Fruit fly (Drosophila melanogaster): ENCODE results near the gene ATPsyndelta.
A peak's percentile ranks its signal among the peaks of the same experiment; 100 is the strongest.

The ATPsyndelta gene

DNA sequence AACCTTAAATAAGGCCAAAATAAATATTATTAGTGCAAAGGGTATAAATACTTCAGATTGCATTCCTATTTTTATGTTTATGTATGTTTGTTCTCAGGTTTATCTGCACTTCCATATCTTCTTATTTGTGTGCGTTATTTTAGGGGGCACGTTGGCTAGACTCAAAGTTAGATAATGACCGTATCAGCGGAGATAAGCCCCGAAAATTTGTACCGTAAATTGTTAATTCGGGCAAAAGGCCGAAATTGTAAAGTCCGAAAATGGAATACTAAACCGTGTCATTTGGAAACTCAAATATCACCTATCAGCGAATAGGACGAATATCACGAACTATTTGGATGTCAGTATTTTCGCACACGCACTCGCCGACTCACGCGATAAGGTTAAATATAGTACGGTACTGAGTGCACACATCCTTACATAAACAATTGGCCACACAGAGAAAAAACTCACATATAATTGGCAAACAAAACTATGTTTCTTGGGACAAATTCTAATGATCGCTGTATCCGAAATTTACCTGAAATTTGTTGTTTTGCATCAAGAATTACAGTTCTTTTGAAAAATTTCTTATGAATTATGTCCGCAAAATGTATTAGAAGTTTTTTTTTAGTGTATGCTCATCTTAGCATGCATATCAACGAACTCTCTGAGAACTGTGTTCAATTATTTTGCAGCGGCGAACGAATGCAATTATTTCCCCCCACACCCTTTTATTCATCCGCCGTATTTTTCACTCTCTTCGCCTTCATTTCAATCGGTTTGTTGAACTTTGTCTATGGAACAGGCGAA is 50.6 kb downstream of the ATPsyndelta start, which contains the start of gene Hk (continued):
- TF ChIP-seq eyg (GFP tag; optimal IDR thresholded peaks at IDR 0.05) (peak; percentile 21), CG17612 (GFP tag; IDR thresholded peaks at IDR 0.05) (no peak), CG12299 (tag; optimal IDR thresholded peaks at IDR 0.05) (peak; percentile 3), CG2202 (tag; optimal IDR thresholded peaks at IDR 0.05) (no peak), lbe (GFP tag; optimal IDR thresholded peaks at IDR 0.05) (no peak), gem (tag; optimal IDR thresholded peaks at IDR 0.05) (peak; percentile 67), Drgx (GFP tag; IDR thresholded peaks at IDR 0.05) (peak; percentile 94), HHEX (GFP tag; optimal IDR thresholded peaks at IDR 0.05) (peak; percentile 16), Med (GFP tag) (peak; percentile 95), btn (GFP tag; optimal IDR thresholded peaks at IDR 0.05) (no peak), Fer1 (GFP tag; optimal IDR thresholded peaks at IDR 0.05) (peak; percentile 54), gce (GFP tag; IDR thresholded peaks at IDR 0.05) (no peak), dpn (GFP tag; optimal IDR thresholded peaks at IDR 0.05) (peak; percentile 15 to 50), ham (GFP tag; IDR thresholded peaks at IDR 0.05) (no peak), CG18599 (GFP tag; optimal IDR thresholded peaks at IDR 0.05) (peak; percentile 77), BtbVII (GFP tag; optimal IDR thresholded peaks at IDR 0.05) (peak; percentile 12), CG9817 (tag; optimal IDR thresholded peaks at IDR 0.05) (peak; percentile 46), Hr3 (GFP tag; optimal IDR thresholded peaks at IDR 0.05) (peak; percentile 11), NfI (GFP tag; optimal IDR thresholded peaks at IDR 0.05) (peak; percentile 25), CG3847 (GFP tag; IDR thresholded peaks at IDR 0.05) (0 out of 2 replicates have a peak, but pooled peaks have one; percentile 18), Bteb2 (GFP tag; optimal IDR thresholded peaks at IDR 0.05) (peak; percentile 25), schlank (tag; optimal IDR thresholded peaks at IDR 0.05) (peak; percentile 56), fru (optimal IDR thresholded peaks at IDR 0.05) (no peak), Atf6 (GFP tag; IDR thresholded peaks at IDR 0.05) (peak; percentile 13; the same call in 1 of the 2 replicates), CG8290 (GFP tag; optimal IDR thresholded peaks at IDR 0.05) (no peak), CG8290 (tag; optimal IDR thresholded peaks at IDR 0.05) (peak in 1 of 2 experiments; percentile 22), ken (GFP tag; IDR thresholded peaks at IDR 0.05) (no peak), emc (GFP tag; optimal IDR thresholded peaks at IDR 0.05) (peak; percentile 17), gsb-n (tag; optimal IDR thresholded peaks at IDR 0.05) (no peak), wdn (GFP tag; IDR thresholded peaks at IDR 0.05) (0 out of 2 replicates have a peak, but pooled peaks have one; percentile 24), Hr51 (GFP tag; optimal IDR thresholded peaks at IDR 0.05) (peak in 1 of 2 experiments; percentile 49), Gug (GFP tag; IDR thresholded peaks at IDR 0.05) (0 out of 4 replicates have a peak, but pooled peaks have one; percentile 5), CG3281 (GFP tag; optimal IDR thresholded peaks at IDR 0.05) (peak; percentile 59), CG10565 (GFP tag; optimal IDR thresholded peaks at IDR 0.05) (no peak), HmgZ (tag; optimal IDR thresholded peaks at IDR 0.05) (no peak), CG7963 (GFP tag; IDR thresholded peaks at IDR 0.05; ENCODE audit: partially characterized antibody) (no peak), GATAe (GFP tag; conservative IDR thresholded peaks at IDR 0.05) (0 out of 2 replicates have a peak, but pooled peaks have one; percentile 37), CG6689 (GFP tag; IDR thresholded peaks at IDR 0.05) (0 out of 2 replicates have a peak, but pooled peaks have one; percentile 20), HLH54F (GFP tag; optimal IDR thresholded peaks at IDR 0.05) (peak; percentile 43), exex (tag; optimal IDR thresholded peaks at IDR 0.05) (peak; percentile 51), dysf (GFP tag; IDR thresholded peaks at IDR 0.05) (peak; percentile 45; the same call in 1 of the 3 replicates), CG34422 (GFP tag; IDR thresholded peaks at IDR 0.05) (no peak), Oli (tag; optimal IDR thresholded peaks at IDR 0.05) (peak; percentile 46), Rfx (GFP tag; IDR thresholded peaks at IDR 0.05) (peak; percentile 57), CG5953 (GFP tag; IDR thresholded peaks at IDR 0.05) (no peak), fd64A (GFP tag; optimal IDR thresholded peaks at IDR 0.05) (no peak), Sin3A (optimal IDR thresholded peaks at IDR 0.05) (no peak), danr (GFP tag; IDR thresholded peaks at IDR 0.05) (no peak), tll (GFP tag; optimal IDR thresholded peaks at IDR 0.05) (no peak), bab2 (GFP tag; optimal IDR thresholded peaks at IDR 0.05) (peak; percentile 40)

Measured in whole organism, embryonic.